Worm (Caenorhabditis elegans): ENCODE measurements around the gene K08D8.3.

- TF ChIP-seq him-1 (tag; optimal IDR thresholded peaks at IDR 0.05) (no peak), W03F9.2 (tag; optimal IDR thresholded peaks at IDR 0.05) (no peak), dao-5 (tag; optimal IDR thresholded peaks at IDR 0.05) (no peak)
Observed at ce11 chrIV:12941254-12941653, 34.8 kb upstream of the K08D8.3 start, which contains the start of gene dod-24.

Measured in whole organism, L4/young adult.